Fruit fly (Drosophila melanogaster) whole organism, embryonic: Measurements from ENCODE around the gene Nf-YC.

Experiments used
- ATbp ChIP-seq: fragments of 200-800 bp; sonication (Bioruptor generic); optimal IDR thresholded peaks from 2 replicates; lab custom pipeline; 2017; ENCODE audit warnings: missing biosample characterization, mild to moderate bottlenecking, missing genetic modification characterization, missing genetic modification reagents
- CG10321 ChIP-seq: fragments of 200-800 bp; sonication (Bioruptor generic); IDR thresholded peaks from 2 replicates; pipeline ENCODE4 v1.3.6; 2022; ENCODE audit warnings: missing biosample characterization, missing genetic modification characterization
- CG10565 ChIP-seq: fragments of 200-800 bp; sonication (Bioruptor generic); optimal IDR thresholded peaks from 3 replicates; lab custom pipeline; 2016; ENCODE audit warnings: missing biosample characterization, mild to moderate bottlenecking, missing genetic modification characterization
- CG11456 ChIP-seq: fragments of 200-800 bp; sonication (Bioruptor generic); IDR thresholded peaks from 3 replicates; pipeline ENCODE4 v1.3.6; 2022; ENCODE audit warnings: missing biosample characterization, missing genetic modification characterization
- CG12104 ChIP-seq: fragments of 200-800 bp; sonication (Bioruptor generic); optimal IDR thresholded peaks from 3 replicates; lab custom pipeline; 2016; ENCODE audit warnings: missing biosample characterization, missing genetic modification characterization
- CG15269 ChIP-seq: fragments of 200-800 bp; sonication (Bioruptor generic); optimal IDR thresholded peaks from 2 replicates; lab custom pipeline; 2018; ENCODE audit warnings: missing biosample characterization, mild to moderate bottlenecking, missing genetic modification characterization, moderate library complexity
- CG1792 ChIP-seq: fragments of 200-800 bp; sonication (Bioruptor generic); optimal IDR thresholded peaks from 2 replicates; lab custom pipeline; 2016; ENCODE audit warnings: missing biosample characterization, missing genetic modification characterization
- CG18599 ChIP-seq: fragments of 200-800 bp; sonication (Bioruptor generic); optimal IDR thresholded peaks from 3 replicates; lab custom pipeline; 2017; ENCODE audit warnings: missing biosample characterization, missing genetic modification characterization, mild to moderate bottlenecking, moderate library complexity, missing genetic modification reagents
- CG2120 ChIP-seq: fragments of 200-800 bp; sonication (Bioruptor generic); optimal IDR thresholded peaks from 3 replicates; lab custom pipeline; 2016; ENCODE audit warnings: missing biosample characterization, missing genetic modification characterization
- CG2678 ChIP-seq: fragments of 200-800 bp; sonication (Bioruptor generic); optimal IDR thresholded peaks from 3 replicates; lab custom pipeline; 2019; ENCODE audit warnings: missing biosample characterization, mild to moderate bottlenecking, missing genetic modification characterization, moderate library complexity
- CG30020 ChIP-seq: fragments of 200-800 bp; optimal IDR thresholded peaks from 2 replicates; lab custom pipeline; 2019; ENCODE audit warnings: missing biosample characterization, mild to moderate bottlenecking, missing genetic modification characterization, moderate library complexity
- CG3847 ChIP-seq: fragments of 200-800 bp; sonication (Bioruptor generic); IDR thresholded peaks from 2 replicates; pipeline ENCODE4 v1.3.6; 2022; ENCODE audit warnings: missing biosample characterization, missing genetic modification characterization
- CG5245 ChIP-seq: fragments of 200-800 bp; sonication (Bioruptor generic); optimal IDR thresholded peaks from 3 replicates; lab custom pipeline; 2016; ENCODE audit warnings: missing biosample characterization, missing genetic modification characterization
- CG8290 ChIP-seq, 3 experiments: fragments of 200-800 bp; sonication (Bioruptor generic); optimal IDR thresholded peaks; 2 replicates each; lab custom pipeline; 2016 to 2019; ENCODE audit warnings: missing biosample characterization in 3 of 3, missing genetic modification characterization in 3 of 3, mild to moderate bottlenecking in 2 of 3, moderate library complexity in 1 of 3
- CG8388 ChIP-seq: fragments of 200-800 bp; sonication (Bioruptor generic); optimal IDR thresholded peaks from 2 replicates; lab custom pipeline; 2019; ENCODE audit warnings: missing biosample characterization, mild to moderate bottlenecking, missing genetic modification characterization, moderate library complexity
- CG9876 ChIP-seq: fragments of 200-800 bp; sonication (Bioruptor generic); optimal IDR thresholded peaks from 2 replicates; lab custom pipeline; 2016; ENCODE audit warnings: missing biosample characterization, missing genetic modification characterization
- CkIIα-i1 ChIP-seq: fragments of 200-800 bp; sonication (Bioruptor generic); IDR thresholded peaks from 2 replicates; pipeline ENCODE4 v1.3.6; 2022; ENCODE audit warnings: missing biosample characterization, missing genetic modification characterization
- Doc2 ChIP-seq: fragments of 200-800 bp; sonication (Bioruptor generic); IDR thresholded peaks from 2 replicates; pipeline ENCODE4 v1.3.6; 2022; ENCODE audit warnings: missing biosample characterization, missing genetic modification characterization
- Eip74EF ChIP-seq, 2 experiments: fragments of 200-800 bp in 1 of 2; fragments of >200 bp in 1 of 2; sonication (Bioruptor generic) in 1 of 2; optimal IDR thresholded peaks; 2 replicates each; lab custom pipeline; 2017 to 2019; ENCODE audit warnings: missing biosample characterization in 2 of 2, missing genetic modification characterization in 2 of 2, mild to moderate bottlenecking in 1 of 2, moderate library complexity in 1 of 2
- H2.0 ChIP-seq: fragments of 200-800 bp; sonication (Bioruptor generic); IDR thresholded peaks from 2 replicates; pipeline ENCODE4 v1.3.6; 2022; ENCODE audit warnings: missing biosample characterization, missing genetic modification characterization
- HLHmδ ChIP-seq: fragments of 200-800 bp; sonication (Bioruptor generic); optimal IDR thresholded peaks from 2 replicates; lab custom pipeline; 2018; ENCODE audit warnings: missing biosample characterization, mild to moderate bottlenecking, missing genetic modification characterization, moderate library complexity
- Hey ChIP-seq: fragments of 200-800 bp; sonication (Bioruptor generic); optimal IDR thresholded peaks from 3 replicates; lab custom pipeline; 2018; ENCODE audit warnings: missing biosample characterization, mild to moderate bottlenecking, missing genetic modification characterization
- MBD-R2 ChIP-seq: fragments of 200-800 bp; sonication (Bioruptor generic); IDR thresholded peaks from 2 replicates; pipeline ENCODE4 v1.3.6; 2022; ENCODE audit warnings: missing biosample characterization, missing genetic modification characterization
- MESR4 ChIP-seq: fragments of 200-800 bp; sonication (Bioruptor generic); optimal IDR thresholded peaks from 2 replicates; lab custom pipeline; 2018; ENCODE audit warnings: missing biosample characterization, mild to moderate bottlenecking, missing genetic modification characterization, moderate library complexity
- Mes4 ChIP-seq: fragments of 200-800 bp; sonication (Bioruptor generic); optimal IDR thresholded peaks from 2 replicates; lab custom pipeline; 2016; ENCODE audit warnings: missing biosample characterization, missing genetic modification characterization
- NC2α ChIP-seq: fragments of 200-800 bp; sonication (Bioruptor generic); optimal IDR thresholded peaks from 2 replicates; lab custom pipeline; 2016; ENCODE audit warnings: missing biosample characterization, missing genetic modification characterization
- Pdp1 ChIP-seq, 2 experiments: fragments of 200-800 bp; sonication (Bioruptor generic); optimal IDR thresholded peaks; 3 replicates each; lab custom pipeline; 2016; ENCODE audit warnings: missing biosample characterization in 2 of 2, missing genetic modification characterization in 2 of 2, mild to moderate bottlenecking in 1 of 2, moderate library complexity in 1 of 2
- Stat92E ChIP-seq, 3 experiments: fragments of >200 bp in 2 of 3; fragments of 200-800 bp in 1 of 3; sonication (Bioruptor generic) in 1 of 3; optimal IDR thresholded peaks; 2 replicates each; lab custom pipeline; 2017 to 2019; ENCODE audit warnings: missing biosample characterization in 3 of 3, missing genetic modification characterization in 3 of 3, mild to moderate bottlenecking in 1 of 3, moderate library complexity in 1 of 3
- Trl ChIP-seq, 3 experiments: fragments of >200 bp in 2 of 3; fragments of 200-800 bp in 1 of 3; sonication (Bioruptor generic) in 1 of 3; optimal IDR thresholded peaks; 2 replicates in 1 of 3; 3 replicates in 2 of 3; lab custom pipeline; 2016 to 2017; ENCODE audit warnings: missing biosample characterization in 1 of 3, missing genetic modification characterization in 1 of 3
- YL-1 ChIP-seq: fragments of 200-800 bp; sonication (Bioruptor generic); optimal IDR thresholded peaks from 3 replicates; lab custom pipeline; 2017; ENCODE audit warnings: missing biosample characterization, mild to moderate bottlenecking, missing genetic modification characterization
- ap ChIP-seq: fragments of 200-800 bp; sonication (Bioruptor generic); IDR thresholded peaks from 2 replicates; pipeline ENCODE4 v1.3.6; 2022; ENCODE audit warnings: missing biosample characterization, missing genetic modification characterization
- bbx ChIP-seq: fragments of 200-800 bp; sonication (Bioruptor generic); IDR thresholded peaks from 2 replicates; pipeline ENCODE4 v1.3.6; 2022; ENCODE audit warnings: missing biosample characterization, missing genetic modification characterization; ENCODE audit not compliant: partially characterized antibody
- bigmax ChIP-seq: fragments of 200-800 bp; sonication (Bioruptor generic); optimal IDR thresholded peaks from 2 replicates; lab custom pipeline; 2018; ENCODE audit warnings: missing biosample characterization, mild to moderate bottlenecking, missing genetic modification characterization
- crol ChIP-seq: fragments of 200-800 bp; sonication (Bioruptor generic); IDR thresholded peaks from 2 replicates; pipeline ENCODE4 v1.3.6; 2022; ENCODE audit warnings: missing biosample characterization, missing genetic modification characterization
- dm ChIP-seq: fragments of 200-800 bp; sonication (Bioruptor generic); optimal IDR thresholded peaks from 3 replicates; lab custom pipeline; 2016; ENCODE audit warnings: missing biosample characterization, missing genetic modification characterization
- dmrt11E ChIP-seq: fragments of 200-800 bp; sonication (Bioruptor generic); optimal IDR thresholded peaks from 3 replicates; lab custom pipeline; 2018; ENCODE audit warnings: missing biosample characterization, mild to moderate bottlenecking, missing genetic modification characterization, moderate library complexity
- ems ChIP-seq: fragments of 200-800 bp; sonication (Bioruptor generic); optimal IDR thresholded peaks from 3 replicates; lab custom pipeline; 2016; ENCODE audit warnings: missing biosample characterization, missing genetic modification characterization
- esg ChIP-seq: fragments of 200-800 bp; sonication (Bioruptor generic); conservative IDR thresholded peaks from 2 replicates; pipeline ENCODE4 v1.3.6; 2022; ENCODE audit warnings: missing biosample characterization, missing genetic modification characterization
- fd96Cb ChIP-seq: fragments of 200-800 bp; sonication (Bioruptor generic); optimal IDR thresholded peaks from 2 replicates; lab custom pipeline; 2018; ENCODE audit warnings: missing biosample characterization, mild to moderate bottlenecking, missing genetic modification characterization, moderate library complexity
- gfzf ChIP-seq: fragments of 200-800 bp; sonication (Bioruptor generic); optimal IDR thresholded peaks from 2 replicates; lab custom pipeline; 2016; ENCODE audit warnings: missing biosample characterization, mild to moderate bottlenecking, missing genetic modification characterization, moderate library complexity
- kni ChIP-seq: fragments of 200-800 bp; sonication (Bioruptor generic); optimal IDR thresholded peaks from 3 replicates; lab custom pipeline; 2017; ENCODE audit warnings: mild to moderate bottlenecking, missing biosample characterization, missing genetic modification reagents, missing genetic modification characterization
- knrl ChIP-seq: fragments of 200-800 bp; sonication (Bioruptor generic); IDR thresholded peaks from 3 replicates; pipeline ENCODE4 v1.3.6; 2022; ENCODE audit warnings: missing biosample characterization, missing genetic modification characterization; ENCODE audit not compliant: partially characterized antibody
- lilli ChIP-seq: fragments of 200-800 bp; sonication (Bioruptor generic); optimal IDR thresholded peaks from 3 replicates; lab custom pipeline; 2016; ENCODE audit warnings: missing biosample characterization, missing genetic modification characterization
- pho ChIP-seq: fragments of 200-800 bp; sonication (Bioruptor generic); optimal IDR thresholded peaks from 2 replicates; lab custom pipeline; 2016; ENCODE audit warnings: missing biosample characterization, missing genetic modification characterization
- pnt ChIP-seq: fragments of 200-800 bp; sonication (Bioruptor generic); optimal IDR thresholded peaks from 3 replicates; lab custom pipeline; 2016; ENCODE audit warnings: missing biosample characterization, missing genetic modification characterization
- ro ChIP-seq: fragments of 200-800 bp; sonication (Bioruptor generic); IDR thresholded peaks from 2 replicates; pipeline ENCODE4 v1.3.6; 2022; ENCODE audit warnings: missing biosample characterization, missing genetic modification characterization
- salm ChIP-seq: fragments of 200-800 bp; sonication (Bioruptor generic); optimal IDR thresholded peaks from 2 replicates; lab custom pipeline; 2018; ENCODE audit warnings: missing biosample characterization, mild to moderate bottlenecking, missing genetic modification characterization
- sens ChIP-seq: fragments of 200-800 bp; sonication (Bioruptor generic); peaks from one replicate; lab custom pipeline; 2016; ENCODE audit warnings: missing biosample characterization, missing genetic modification characterization
- zf30C ChIP-seq: fragments of 200-800 bp; sonication (Bioruptor generic); optimal IDR thresholded peaks from 3 replicates; lab custom pipeline; 2018; ENCODE audit warnings: missing biosample characterization, mild to moderate bottlenecking, missing genetic modification characterization

The Nf-YC gene

dm6 chrX:6770924-6771323 lies 49.8 kb downstream of the Nf-YC start, which contains the start of gene Coq7 (continued):
- TF ChIP-seq MESR4 (GFP tag; lab: Kevin White, UChicago) (peak; percentile 45), Hey (no peak), CG8290 (GFP tag; optimal IDR thresholded peaks at IDR 0.05; lab: Kevin White, UChicago) (peak; percentile 59), CG8290 (tag; optimal IDR thresholded peaks at IDR 0.05; lab: Kevin White, UChicago) (no peak), gfzf (GFP tag; lab: Kevin White, UChicago) (no peak), YL-1 (GFP tag; lab: Kevin White, UChicago) (peak; percentile 82), CG10565 (GFP tag; lab: Kevin White, UChicago) (peak; percentile 11), Trl (optimal IDR thresholded peaks at IDR 0.05; lab: Kevin White, UChicago) (no peak), Trl (GFP tag; optimal IDR thresholded peaks at IDR 0.05; lab: Kevin White, UChicago) (peak; percentile 62), H2.0 (GFP tag; lab: Robert Waterston, UW) (peak; percentile 90), dm (peak; percentile 43), dmrt11E (peak; percentile 89), NC2α (GFP tag; lab: Kevin White, UChicago) (peak; percentile 5), CG1792 (no peak), fd96Cb (tag; lab: Kevin White, UChicago) (peak; percentile 81), ro (peak; percentile 65), CG18599 (GFP tag; lab: Kevin White, UChicago) (peak; percentile 88), Mes4 (GFP tag; lab: Kevin White, UChicago) (no peak), salm (tag; lab: Kevin White, UChicago) (peak; percentile 58), ap (GFP tag; lab: Robert Waterston, UW) (peak; percentile 88), esg (GFP tag; lab: Robert Waterston, UW) (peak; percentile 91), CG3847 (peak; percentile 94), CG15269 (tag; lab: Kevin White, UChicago) (no peak), pnt (GFP tag; lab: Kevin White, UChicago) (peak; percentile 46), Stat92E (GFP tag; optimal IDR thresholded peaks at IDR 0.05; lab: Kevin White, UChicago) (no peak), CkIIα-i1 (0 out of 2 replicates have a peak, but pooled peaks have one; percentile 6), pho (peak; percentile 58), crol (GFP tag; lab: Robert Waterston, UW) (peak; percentile 35; the same call in 1 of the 2 replicates), CG2678 (tag; lab: Kevin White, UChicago) (no peak), sens (GFP tag; lab: Kevin White, UChicago) (peak; percentile 94), CG10321 (peak; percentile 46), MBD-R2 (GFP tag; lab: Robert Waterston, UW) (peak; percentile 96), CG30020 (tag; lab: Kevin White, UChicago) (peak; percentile 78), Doc2 (peak; percentile 61; the same call in 1 of the 2 replicates), ems (peak; percentile 78), ATbp (GFP tag; lab: Kevin White, UChicago) (peak; percentile 52), HLHmδ (GFP tag; lab: Kevin White, UChicago) (no peak), zf30C (GFP tag; lab: Kevin White, UChicago) (no peak), Pdp1 (GFP tag; optimal IDR thresholded peaks at IDR 0.05; lab: Kevin White, UChicago) (peak in 1 of 2 experiments; percentile 70), kni (no peak), CG11456 (peak; percentile 92), CG12104 (GFP tag; lab: Kevin White, UChicago) (peak; percentile 73), knrl (GFP tag; lab: Robert Waterston, UW) (peak; percentile 98), CG9876 (GFP tag; lab: Kevin White, UChicago) (no peak), bbx (GFP tag; lab: Robert Waterston, UW) (peak; percentile 95), bigmax (GFP tag; lab: Kevin White, UChicago) (peak; percentile 11), CG2120 (GFP tag; lab: Kevin White, UChicago) (peak; percentile 78), CG8388 (peak; percentile 80), Eip74EF (GFP tag; optimal IDR thresholded peaks at IDR 0.05; lab: Kevin White, UChicago) (no peak), CG5245 (GFP tag; lab: Kevin White, UChicago) (peak; percentile 76), lilli (GFP tag; lab: Kevin White, UChicago) (peak; percentile 89)
